Fruit fly (Drosophila melanogaster) Kc167 (cell line): ENCODE measurements around the gene CG13305.

Source experiments
- Myc ChIP-seq: fragments of >200 bp; optimal IDR thresholded peaks from 2 replicates; lab custom pipeline; 2017; ENCODE audit warnings: missing external identifiers
- Sin3A ChIP-seq: fragments of >200 bp; optimal IDR thresholded peaks from 2 replicates; lab custom pipeline; 2018; ENCODE audit warnings: missing external identifiers
- h ChIP-seq: fragments of >200 bp; optimal IDR thresholded peaks from 3 replicates; lab custom pipeline; 2018; ENCODE audit warnings: missing external identifiers
- insv ChIP-seq: fragments of >200 bp; optimal IDR thresholded peaks from 3 replicates; lab custom pipeline; 2018; ENCODE audit warnings: missing external identifiers
- psq ChIP-seq: fragments of >200 bp; optimal IDR thresholded peaks from 2 replicates; lab custom pipeline; 2017; ENCODE audit warnings: missing external identifiers
- ttk ChIP-seq: sonication (Bioruptor generic); optimal IDR thresholded peaks from 2 replicates; lab custom pipeline; 2017; ENCODE audit warnings: missing external identifiers

CG13305 gene

DNA sequence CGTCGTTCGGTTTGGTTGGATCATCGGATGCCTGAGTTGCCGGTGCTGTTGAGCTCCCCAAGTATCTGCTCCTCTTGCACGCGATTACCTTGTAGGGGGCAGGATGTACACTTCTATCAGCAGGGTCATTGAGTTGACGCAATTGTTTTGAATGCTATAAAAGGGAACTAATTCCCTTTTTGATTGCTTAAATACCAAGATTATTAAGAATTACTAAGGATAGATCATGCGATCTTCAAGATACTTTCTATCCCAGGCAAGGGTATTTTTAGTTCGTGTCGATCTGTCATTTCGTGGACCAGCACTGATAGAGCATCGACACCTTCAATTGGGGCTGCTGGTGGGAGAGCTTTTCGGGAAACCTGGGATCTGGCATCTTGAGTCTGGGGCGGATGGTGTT lies 22.5 kb upstream of the CG13305 start:
- TF ChIP-seq insv (no peak), h (lab: Kevin White, UChicago) (no peak), Myc (lab: Kevin White, UChicago) (no peak), psq (lab: Kevin White, UChicago) (no peak), Sin3A (lab: Kevin White, UChicago) (no peak), ttk (no peak)

DNA sequence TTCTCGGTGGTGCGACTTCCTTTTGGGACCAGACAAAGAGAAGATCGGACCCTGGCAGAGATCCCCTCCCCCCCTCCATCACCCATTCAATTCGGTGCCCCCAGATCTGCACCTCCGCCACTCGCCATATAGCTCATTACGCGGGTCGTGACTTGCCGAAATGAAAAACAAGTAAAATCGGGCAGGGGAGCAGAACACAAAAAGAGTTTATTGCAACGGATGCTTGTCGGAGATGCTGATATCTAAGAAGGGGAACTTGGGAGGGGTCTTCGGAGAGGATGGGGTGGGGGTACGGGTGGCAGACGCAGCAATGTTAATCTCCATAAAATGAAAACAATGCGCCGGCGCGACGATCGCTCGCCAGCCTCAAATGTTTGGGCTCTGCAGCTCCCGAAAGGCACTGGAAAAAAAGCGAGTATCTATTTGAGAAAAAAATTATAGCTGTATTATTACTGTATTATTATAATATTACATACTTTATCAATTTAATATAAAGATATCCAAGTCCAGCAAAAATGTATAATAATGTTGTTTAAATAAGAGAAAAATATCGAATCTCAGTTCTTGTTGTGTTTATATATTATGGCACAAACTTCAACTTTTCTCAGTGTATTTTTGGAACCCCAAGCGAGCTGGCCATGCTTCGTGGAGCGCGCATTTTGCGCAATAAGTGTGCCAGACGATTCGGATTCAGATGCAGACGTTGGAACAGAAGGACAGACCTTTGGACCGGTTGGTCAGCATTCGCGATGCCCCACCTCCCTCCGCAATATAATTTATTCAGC lies 21.4 kb upstream of the CG13305 start:
- TF ChIP-seq h (lab: Kevin White, UChicago) = no peak
- no peak for TF ChIP-seq ttk
- TF ChIP-seq psq (lab: Kevin White, UChicago) = no peak
- TF ChIP-seq Sin3A (lab: Kevin White, UChicago) = no peak
- no peak for TF ChIP-seq insv
- TF ChIP-seq Myc (lab: Kevin White, UChicago) = no peak

DNA sequence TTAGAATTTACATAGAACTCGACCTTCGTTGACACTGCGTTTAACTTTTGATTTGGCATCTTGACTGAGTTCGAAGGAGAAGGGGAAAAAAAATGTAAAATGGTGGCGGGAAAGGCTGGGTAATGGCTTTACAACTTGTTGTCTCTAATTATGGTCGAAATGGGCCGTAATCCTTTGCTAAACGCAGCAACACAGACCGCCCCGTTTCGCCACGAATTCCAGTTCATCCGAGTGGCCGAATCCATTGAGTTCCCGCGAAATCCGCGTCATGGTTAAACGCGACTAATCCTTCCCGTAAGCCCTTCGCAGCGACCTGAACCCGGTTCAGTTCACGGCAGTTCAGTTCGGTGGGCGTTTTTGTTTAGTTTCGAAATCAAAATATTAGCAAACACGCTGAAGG lies 19.5 kb upstream of the CG13305 start:
- TF ChIP-seq ttk (no peak), insv (no peak), psq (lab: Kevin White, UChicago) (no peak), h (lab: Kevin White, UChicago) (no peak), Sin3A (lab: Kevin White, UChicago) (no peak), Myc (lab: Kevin White, UChicago) (no peak)

DNA sequence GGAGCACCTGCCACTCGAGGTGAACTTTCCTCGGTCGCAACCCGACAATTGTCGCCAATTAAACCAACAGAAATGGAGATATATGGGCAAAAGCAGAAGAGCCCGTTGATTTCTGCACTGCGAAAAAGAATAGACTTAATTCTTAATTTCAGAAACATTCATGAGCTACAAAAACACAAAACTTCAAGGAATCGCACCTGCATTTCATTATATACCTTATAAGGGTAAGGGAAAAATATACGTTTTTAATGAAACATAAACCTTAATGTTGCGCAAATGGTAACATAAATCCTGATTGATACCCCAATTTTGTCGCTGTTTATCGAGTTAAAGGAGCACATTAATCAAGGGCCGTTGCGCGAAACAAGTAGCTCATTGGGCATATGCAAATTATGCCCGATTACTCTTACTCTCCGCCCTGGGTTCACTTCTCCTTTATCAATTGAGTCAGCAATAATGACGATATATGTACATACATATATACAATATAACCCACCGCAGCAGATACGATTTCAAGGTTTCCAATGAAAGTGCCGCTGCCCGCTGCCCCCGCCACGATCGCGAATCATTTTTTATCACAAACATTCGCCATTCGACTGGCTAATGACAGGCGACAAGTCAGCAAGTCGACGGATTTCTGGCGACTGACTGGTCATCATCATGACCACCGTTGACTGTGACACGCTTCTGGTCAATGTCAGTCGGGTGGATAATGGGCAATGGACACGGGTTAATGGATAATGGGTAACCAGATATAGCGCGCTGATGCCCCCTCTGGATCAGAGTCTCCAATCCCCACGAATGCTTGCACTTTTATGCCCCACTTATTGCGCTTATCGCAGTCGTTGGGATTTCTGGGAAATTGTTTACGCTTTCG lies 15.4 kb upstream of the CG13305 start:
- no peak for TF ChIP-seq ttk
- no peak for TF ChIP-seq Sin3A (lab: Kevin White, UChicago)
- no peak for TF ChIP-seq insv
- no peak for TF ChIP-seq Myc (lab: Kevin White, UChicago)
- no peak for TF ChIP-seq h (lab: Kevin White, UChicago)
- TF ChIP-seq psq (lab: Kevin White, UChicago) = no peak

DNA sequence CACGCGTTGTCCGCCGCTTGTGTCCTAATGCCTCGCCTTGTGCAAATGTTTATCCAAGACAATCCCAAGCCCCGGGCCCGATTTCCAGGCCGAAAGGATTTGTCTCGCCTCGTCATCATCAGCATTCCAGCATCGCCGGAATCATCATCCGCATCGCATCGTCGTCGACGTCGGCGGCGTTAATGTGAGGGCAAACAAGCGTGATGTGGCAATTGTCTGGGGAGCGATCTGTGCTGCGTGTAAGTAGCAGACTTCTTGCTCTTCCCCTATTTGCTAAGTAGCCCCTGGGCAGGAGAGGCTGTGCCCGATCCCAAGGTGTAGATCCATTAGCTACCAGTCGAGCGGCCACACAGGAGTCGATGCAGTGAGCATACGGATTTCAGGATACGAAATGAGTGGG lies 14.2 kb upstream of the CG13305 start:
- no peak for TF ChIP-seq insv
- no peak for TF ChIP-seq psq (lab: Kevin White, UChicago)
- no peak for TF ChIP-seq Sin3A (lab: Kevin White, UChicago)
- TF ChIP-seq h (lab: Kevin White, UChicago) = no peak
- no peak for TF ChIP-seq Myc (lab: Kevin White, UChicago)
- no peak for TF ChIP-seq ttk

DNA sequence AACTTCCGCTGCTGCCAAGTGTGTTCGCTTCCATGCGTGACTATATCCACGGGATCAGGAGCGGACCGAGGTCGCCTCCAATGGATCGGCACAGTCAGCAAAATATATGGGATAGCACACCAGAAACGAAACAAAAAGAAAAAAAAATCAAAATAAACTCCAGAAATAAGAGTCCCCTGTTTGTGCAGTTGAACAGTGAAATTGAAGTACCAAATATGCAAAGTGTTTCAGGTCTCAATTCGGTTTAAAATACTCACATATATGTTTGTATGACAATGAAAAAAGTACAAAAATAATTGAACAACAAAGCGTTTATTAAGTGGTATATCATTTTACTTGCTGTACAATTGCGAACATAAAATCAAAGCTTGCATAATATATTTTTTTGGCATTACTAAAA lies 13.0 kb upstream of the CG13305 start:
- TF ChIP-seq ttk (no peak), insv (no peak), h (lab: Kevin White, UChicago) (no peak), psq (lab: Kevin White, UChicago) (no peak), Myc (lab: Kevin White, UChicago) (no peak), Sin3A (lab: Kevin White, UChicago) (no peak)

DNA sequence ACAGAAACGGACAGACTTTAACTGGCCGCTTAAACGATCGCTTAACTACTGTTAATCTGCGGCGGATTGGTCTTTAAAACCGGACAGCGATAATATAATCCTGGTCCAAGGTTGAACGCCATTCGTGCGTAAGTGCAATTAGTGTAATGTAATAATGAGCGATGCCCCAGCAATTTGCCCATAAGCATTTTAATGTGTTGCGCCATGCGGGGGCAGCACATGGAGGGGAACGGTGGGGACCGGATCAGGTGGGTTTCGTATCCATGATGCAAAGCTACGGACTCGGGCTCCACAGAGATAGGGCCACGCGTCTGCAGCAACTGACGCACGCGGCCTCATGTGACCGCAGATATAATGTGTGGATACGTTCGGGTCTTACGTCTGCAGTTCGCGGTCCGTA lies 11.2 kb upstream of the CG13305 start:
- TF ChIP-seq h (lab: Kevin White, UChicago) (no peak), Sin3A (lab: Kevin White, UChicago) (no peak), psq (lab: Kevin White, UChicago) (no peak), Myc (lab: Kevin White, UChicago) (no peak), insv (no peak), ttk (no peak)

DNA sequence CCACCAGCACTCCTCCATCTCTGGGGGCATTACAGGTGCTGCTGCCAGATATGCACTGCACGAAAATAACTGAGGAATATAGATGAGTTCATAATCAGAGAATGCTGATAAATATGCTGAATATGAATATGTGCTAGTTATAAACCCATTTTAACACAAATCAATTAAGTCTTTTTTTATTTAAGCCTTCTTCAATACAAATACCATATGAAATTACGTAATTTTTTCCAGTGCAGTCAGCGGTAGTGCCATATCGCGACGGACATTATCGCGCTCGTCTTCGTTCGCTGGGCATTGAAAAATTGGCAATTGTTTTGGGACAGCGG lies 10.8 kb upstream of the CG13305 start:
- no peak for TF ChIP-seq psq (lab: Kevin White, UChicago)

DNA sequence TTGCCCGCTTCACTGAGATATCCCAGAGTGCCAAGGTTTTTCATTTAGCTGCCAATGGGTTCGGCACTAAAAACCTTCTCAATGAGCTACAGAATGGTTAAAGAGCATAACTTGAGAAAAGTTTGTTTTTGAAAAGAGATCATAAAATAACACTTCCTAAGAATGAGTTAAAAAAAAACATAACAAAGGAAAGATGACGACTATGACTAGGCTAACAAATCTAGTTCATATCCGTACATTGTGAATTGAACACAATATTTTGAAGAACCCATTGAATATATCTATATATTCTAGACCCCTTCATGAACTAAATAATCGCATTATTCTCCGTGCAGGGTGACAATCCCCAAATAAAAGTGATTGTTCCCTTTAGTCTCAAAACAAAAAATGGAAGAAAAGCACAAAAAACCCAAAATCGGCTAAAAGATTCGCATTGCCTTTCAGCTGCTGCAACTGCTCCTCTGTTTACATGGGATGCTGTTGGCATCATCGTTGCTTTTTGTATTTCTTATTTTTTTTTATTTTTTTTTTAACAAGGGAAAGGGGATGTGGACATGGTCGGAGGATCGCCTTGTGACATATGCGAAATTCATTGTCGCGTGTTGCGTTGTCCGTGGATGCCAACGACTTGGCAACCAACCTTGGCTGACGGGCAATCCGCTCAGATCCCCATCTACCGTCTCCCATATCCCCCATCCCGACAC lies 10.3 kb upstream of the CG13305 start:
- TF ChIP-seq insv (no peak), Myc (lab: Kevin White, UChicago) (no peak), h (lab: Kevin White, UChicago) (no peak), ttk (no peak), Sin3A (lab: Kevin White, UChicago) (no peak), psq (lab: Kevin White, UChicago) (no peak)

DNA sequence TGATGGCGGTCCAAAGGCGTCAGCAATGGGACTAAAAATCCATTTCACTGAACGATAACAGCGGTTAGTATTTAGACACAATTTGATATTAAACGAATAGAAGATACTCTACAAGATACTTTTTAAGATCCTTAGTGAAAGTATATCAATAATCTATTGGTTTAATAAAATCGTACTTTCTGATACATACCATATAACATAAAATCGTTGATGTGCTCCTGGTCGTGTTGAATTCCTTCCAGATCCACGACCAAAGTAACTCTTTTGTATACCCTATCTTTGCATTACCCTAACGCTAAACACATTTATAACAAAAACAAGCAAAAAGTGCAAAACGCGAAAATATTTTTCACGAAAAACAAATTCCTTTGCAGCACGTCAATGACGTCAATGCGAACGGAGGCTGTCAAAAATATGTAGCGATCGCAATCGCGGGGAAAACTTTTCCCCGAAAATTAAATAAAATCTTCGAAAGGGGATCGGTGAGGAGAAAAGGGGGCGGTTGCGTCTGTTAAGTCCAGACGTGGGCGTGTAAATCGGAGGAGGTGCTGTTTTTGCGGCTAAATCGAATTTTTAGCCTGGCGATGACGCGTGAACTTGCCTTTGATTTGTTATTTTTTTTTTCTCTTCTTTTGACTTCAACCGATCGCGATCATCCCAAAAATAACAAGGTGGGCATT lies 8.7 kb upstream of the CG13305 start:
- TF ChIP-seq psq (lab: Kevin White, UChicago) = no peak
- TF ChIP-seq Myc (lab: Kevin White, UChicago) = no peak
- TF ChIP-seq insv = no peak
- TF ChIP-seq Sin3A (lab: Kevin White, UChicago) = no peak
- TF ChIP-seq h (lab: Kevin White, UChicago) = no peak
- no peak for TF ChIP-seq ttk

DNA sequence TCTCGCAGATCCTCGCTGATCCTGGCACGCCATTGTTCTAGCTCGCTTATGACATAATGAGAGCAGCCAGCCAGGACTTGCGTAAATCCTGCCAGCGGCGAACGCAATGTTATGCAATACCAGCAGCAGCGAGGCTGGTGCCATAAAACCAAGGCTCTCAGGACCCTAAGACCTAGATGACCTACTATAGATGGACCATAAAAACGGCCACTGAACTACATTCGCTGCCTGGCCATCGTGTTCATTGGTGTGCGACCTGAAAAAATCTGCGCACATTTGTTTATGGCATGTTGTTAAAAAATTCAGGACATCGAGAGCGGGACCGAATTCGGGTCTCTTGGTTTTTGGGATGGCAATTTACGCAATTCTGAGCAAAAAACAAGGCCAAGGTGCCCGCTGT lies 7.0 kb upstream of the CG13305 start:
- no peak for TF ChIP-seq insv
- TF ChIP-seq Myc (lab: Kevin White, UChicago) = no peak
- no peak for TF ChIP-seq ttk
- TF ChIP-seq psq (lab: Kevin White, UChicago) = no peak
- no peak for TF ChIP-seq Sin3A (lab: Kevin White, UChicago)
- TF ChIP-seq h (lab: Kevin White, UChicago) = no peak
